Worm (Caenorhabditis elegans): ENCODE data around the gene R107.9.

The R107.9 gene

DNA sequence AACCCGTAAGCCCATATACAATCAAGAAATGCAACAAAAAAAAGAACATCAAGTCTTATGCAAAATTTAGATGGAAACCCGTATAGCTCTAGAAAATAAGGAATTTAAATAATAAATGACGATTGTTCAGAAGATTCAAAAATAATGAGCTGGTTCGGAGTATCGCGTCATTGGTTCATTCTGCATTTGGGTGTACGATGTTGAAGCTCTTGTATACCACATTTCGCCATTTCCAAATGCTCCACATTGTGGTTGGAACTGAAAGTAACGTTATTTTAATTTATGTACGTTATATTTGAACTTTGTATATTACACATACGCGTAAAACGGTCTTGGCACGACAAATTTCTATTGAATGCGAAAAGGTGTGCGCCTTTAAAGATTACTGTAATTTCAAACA, 22.5 kb downstream of the R107.9 start (continued):
- TF ChIP-seq ama-1 (optimal IDR thresholded peaks at IDR 0.05) (no peak), ama-1 (GFP tag; optimal IDR thresholded peaks at IDR 0.05) (peak in 1 of 2 experiments; percentile 56), F39B2.1 (GFP tag; IDR thresholded peaks at IDR 0.05) (no peak), snpc-4 (GFP tag; optimal IDR thresholded peaks at IDR 0.05) (no peak), snpc-4 (tag; optimal IDR thresholded peaks at IDR 0.05) (peak in 2 of 4 experiments; percentile 14 to 28), Y56A3A.18 (GFP tag; IDR thresholded peaks at IDR 0.05) (no peak), lin-26 (GFP tag; IDR thresholded peaks at IDR 0.05) (0 out of 2 replicates have a peak, but pooled peaks have one; percentile 23), repo-1 (tag; optimal IDR thresholded peaks at IDR 0.05) (peak; percentile 80), hlh-12 (tag; optimal IDR thresholded peaks at IDR 0.05) (no peak), cebp-2 (GFP tag; IDR thresholded peaks at IDR 0.05) (peak; percentile 88; the same call in 1 of the 2 replicates), Y53G8AR.9 (GFP tag; conservative IDR thresholded peaks at IDR 0.05) (peak; percentile 91), egl-18 (GFP tag; IDR thresholded peaks at IDR 0.05) (no peak), rpc-1 (optimal IDR thresholded peaks at IDR 0.05) (no peak), rpc-1 (tag; optimal IDR thresholded peaks at IDR 0.05) (no peak), egrh-3 (GFP tag; IDR thresholded peaks at IDR 0.05) (no peak), ztf-18 (tag; optimal IDR thresholded peaks at IDR 0.05) (peak; percentile 3), Y53F4B.3 (GFP tag; IDR thresholded peaks at IDR 0.05) (no peak), F37B4.10 (GFP tag; IDR thresholded peaks at IDR 0.05) (no peak), T07F8.4 (tag; optimal IDR thresholded peaks at IDR 0.05) (no peak), rcor-1 (GFP tag; IDR thresholded peaks at IDR 0.05) (no peak), K11D2.4 (GFP tag; IDR thresholded peaks at IDR 0.05) (peak; percentile 43; the same call in 1 of the 2 replicates), him-1 (tag; optimal IDR thresholded peaks at IDR 0.05) (peak; percentile 35), ztf-28 (GFP tag; IDR thresholded peaks at IDR 0.05) (no peak), ekl-4 (GFP tag; IDR thresholded peaks at IDR 0.05) (no peak), pha-4 (tag; optimal IDR thresholded peaks at IDR 0.05) (no peak)

ce11 chrIII:9069712-9070111, 32.0 kb downstream of the R107.9 start:
- TF ChIP-seq nhr-120 (GFP tag; IDR thresholded peaks at IDR 0.05) (no peak), F33H1.4 (GFP tag; IDR thresholded peaks at IDR 0.05) (no peak), ceh-40 (GFP tag; IDR thresholded peaks at IDR 0.05) (no peak), C17E4.6 (GFP tag; IDR thresholded peaks at IDR 0.05) (no peak), madf-10 (tag; optimal IDR thresholded peaks at IDR 0.05) (no peak), Y67H2A.10 (GFP tag; conservative IDR thresholded peaks at IDR 0.05) (no peak), lin-54 (GFP tag; optimal IDR thresholded peaks at IDR 0.05) (no peak), ztf-6 (GFP tag; IDR thresholded peaks at IDR 0.05) (no peak), repo-1 (tag; optimal IDR thresholded peaks at IDR 0.05) (no peak), sptf-2 (GFP tag; optimal IDR thresholded peaks at IDR 0.05) (no peak), attf-3 (GFP tag; conservative IDR thresholded peaks at IDR 0.05) (no peak), nhr-90 (tag; optimal IDR thresholded peaks at IDR 0.05) (no peak), aptf-3 (GFP tag; IDR thresholded peaks at IDR 0.05) (no peak), ceh-100 (GFP tag; IDR thresholded peaks at IDR 0.05) (no peak), sea-2 (GFP tag; IDR thresholded peaks at IDR 0.05) (no peak), rcor-1 (GFP tag; IDR thresholded peaks at IDR 0.05) (no peak), ztf-18 (tag; optimal IDR thresholded peaks at IDR 0.05) (no peak), ztf-3 (GFP tag; optimal IDR thresholded peaks at IDR 0.05) (no peak), hmg-20 (GFP tag; IDR thresholded peaks at IDR 0.05) (no peak)

ce11 chrIII:9071372-9071771, 33.6 kb downstream of the R107.9 start, which contains the start of gene lin-12:
TSS of gene lin-12 (minus strand) at chrIII:9071472.
- TF ChIP-seq hmg-1.2 (GFP tag; IDR thresholded peaks at IDR 0.05) (no peak), ztf-25 (GFP tag; IDR thresholded peaks at IDR 0.05) (no peak), ets-4 (GFP tag; optimal IDR thresholded peaks at IDR 0.05) (no peak), ceh-27 (GFP tag; optimal IDR thresholded peaks at IDR 0.05) (no peak), Y95B8A.8 (GFP tag; IDR thresholded peaks at IDR 0.05) (no peak), nhr-120 (GFP tag; IDR thresholded peaks at IDR 0.05) (no peak), lin-26 (GFP tag; IDR thresholded peaks at IDR 0.05) (no peak), egrh-3 (GFP tag; IDR thresholded peaks at IDR 0.05) (no peak), bed-1 (GFP tag; IDR thresholded peaks at IDR 0.05) (no peak), hmg-20 (GFP tag; IDR thresholded peaks at IDR 0.05) (no peak), madf-6 (GFP tag; IDR thresholded peaks at IDR 0.05) (no peak)
